Worm (Caenorhabditis elegans) whole organism, L2 larva: Measurements from ENCODE around the gene D1086.19.

Source experiments
- C34F6.9 ChIP-seq: fragments of 150-350 bp; optimal IDR thresholded peaks from 2 replicates; lab custom pipeline; 2014; ENCODE audit warnings: missing biosample characterization, missing genetic modification characterization
- F13H6.1 ChIP-seq: sonication (generic microtip); optimal IDR thresholded peaks from 2 replicates; lab custom pipeline; 2016; ENCODE audit warnings: missing genetic modification characterization, missing compliant biosample characterization
- R02D3.7 ChIP-seq: fragments of 150-350 bp; optimal IDR thresholded peaks from 2 replicates; lab custom pipeline; 2014; ENCODE audit warnings: missing biosample characterization, missing genetic modification characterization
- Y55F3AM.14 ChIP-seq: fragments of 200-800 bp; sonication (Bioruptor generic); optimal IDR thresholded peaks from 2 replicates; lab custom pipeline; 2018; ENCODE audit warnings: mild to moderate bottlenecking, missing genetic modification characterization, missing compliant biosample characterization
- ZK546.5 ChIP-seq: sonication (generic microtip); optimal IDR thresholded peaks from 2 replicates; lab custom pipeline; 2017; ENCODE audit warnings: missing biosample characterization, missing genetic modification characterization
- alr-1 ChIP-seq: fragments of 150-350 bp; optimal IDR thresholded peaks from 2 replicates; lab custom pipeline; 2014; ENCODE audit warnings: missing biosample characterization, missing genetic modification characterization
- ama-1 ChIP-seq: fragments of 150-350 bp; optimal IDR thresholded peaks from 2 replicates; lab custom pipeline; 2018; ENCODE audit warnings: inconsistent platforms
- ceh-16 ChIP-seq: fragments of 150-350 bp; optimal IDR thresholded peaks from 2 replicates; lab custom pipeline; 2014; ENCODE audit warnings: missing biosample characterization, missing genetic modification characterization
- ceh-82 ChIP-seq: fragments of 150-350 bp; optimal IDR thresholded peaks from 2 replicates; lab custom pipeline; 2014; ENCODE audit warnings: missing biosample characterization, missing genetic modification characterization
- crh-2 ChIP-seq: sonication (generic microtip); optimal IDR thresholded peaks from 2 replicates; lab custom pipeline; 2017; ENCODE audit warnings: missing biosample characterization, missing genetic modification characterization
- dmd-4 ChIP-seq: sonication (generic microtip); optimal IDR thresholded peaks from 2 replicates; lab custom pipeline; 2017; ENCODE audit warnings: missing biosample characterization, missing genetic modification characterization
- elt-3 ChIP-seq: sonication (generic microtip); optimal IDR thresholded peaks from 2 replicates; lab custom pipeline; 2017; ENCODE audit warnings: missing biosample characterization, missing genetic modification characterization
- fos-1 ChIP-seq: fragments of 150-350 bp; optimal IDR thresholded peaks from 2 replicates; lab custom pipeline; 2014; ENCODE audit warnings: missing biosample characterization, missing genetic modification characterization
- gmeb-1 ChIP-seq: fragments of 150-350 bp; optimal IDR thresholded peaks from 2 replicates; lab custom pipeline; 2014; ENCODE audit warnings: missing biosample characterization, missing genetic modification characterization
- lin-13 ChIP-seq: fragments of 150-350 bp; optimal IDR thresholded peaks from 2 replicates; lab custom pipeline; 2014; ENCODE audit warnings: missing biosample characterization, missing genetic modification reagents, missing genetic modification characterization
- lin-39 ChIP-seq: fragments of 150-350 bp; optimal IDR thresholded peaks from 2 replicates; lab custom pipeline; 2014; ENCODE audit warnings: missing biosample characterization, missing genetic modification reagents, missing genetic modification characterization
- lsy-2 ChIP-seq, 2 experiments: fragments of 150-350 bp in 1 of 2; sonication (generic microtip) in 1 of 2; optimal IDR thresholded peaks; 2 replicates each; lab custom pipeline; 2014 to 2017; ENCODE audit warnings: missing biosample characterization in 2 of 2, missing genetic modification characterization in 2 of 2
- mab-5 ChIP-seq: fragments of 150-350 bp; optimal IDR thresholded peaks from 2 replicates; lab custom pipeline; 2014; ENCODE audit warnings: missing biosample characterization, missing genetic modification characterization
- mbf-1 ChIP-seq: sonication (generic microtip); optimal IDR thresholded peaks from 2 replicates; lab custom pipeline; 2017; ENCODE audit warnings: missing biosample characterization, missing genetic modification characterization
- nhr-10 ChIP-seq: sonication (generic microtip); optimal IDR thresholded peaks from 2 replicates; lab custom pipeline; 2017; ENCODE audit warnings: missing biosample characterization, missing genetic modification characterization
- nhr-11 ChIP-seq: fragments of 150-350 bp; optimal IDR thresholded peaks from 2 replicates; lab custom pipeline; 2014; ENCODE audit warnings: missing biosample characterization, missing genetic modification characterization
- nhr-12 ChIP-seq: fragments of 150-350 bp; optimal IDR thresholded peaks from 2 replicates; lab custom pipeline; 2014; ENCODE audit warnings: missing biosample characterization, missing genetic modification characterization
- nhr-129 ChIP-seq: fragments of 150-350 bp; optimal IDR thresholded peaks from 2 replicates; lab custom pipeline; 2014; ENCODE audit warnings: missing biosample characterization, missing genetic modification characterization
- nhr-21 ChIP-seq: fragments of 150-350 bp; optimal IDR thresholded peaks from 2 replicates; lab custom pipeline; 2014; ENCODE audit warnings: missing biosample characterization, missing genetic modification characterization
- nhr-23 ChIP-seq: fragments of 150-350 bp; optimal IDR thresholded peaks from 2 replicates; lab custom pipeline; 2014; ENCODE audit warnings: missing biosample characterization, missing genetic modification reagents, missing genetic modification characterization
- nhr-25 ChIP-seq: fragments of 150-350 bp; sonication (generic microtip); optimal IDR thresholded peaks from 3 replicates; lab custom pipeline; 2014; ENCODE audit warnings: missing biosample characterization, missing genetic modification characterization
- nhr-6 ChIP-seq: fragments of 150-350 bp; optimal IDR thresholded peaks from 2 replicates; lab custom pipeline; 2014; ENCODE audit warnings: missing biosample characterization, missing genetic modification characterization
- nhr-77 ChIP-seq: fragments of 150-350 bp; optimal IDR thresholded peaks from 2 replicates; lab custom pipeline; 2014; ENCODE audit warnings: missing biosample characterization, missing genetic modification characterization
- peb-1 ChIP-seq: fragments of 150-350 bp; optimal IDR thresholded peaks from 2 replicates; lab custom pipeline; 2014; ENCODE audit warnings: missing biosample characterization, missing genetic modification characterization
- sma-3 ChIP-seq: sonication (generic microtip); optimal IDR thresholded peaks from 2 replicates; lab custom pipeline; 2016; ENCODE audit warnings: missing genetic modification reagents, missing genetic modification characterization, missing compliant biosample characterization
- snpc-4 ChIP-seq: fragments of 150-350 bp; optimal IDR thresholded peaks from 2 replicates; lab custom pipeline; 2014; ENCODE audit warnings: missing biosample characterization, missing genetic modification characterization
- unc-39 ChIP-seq: fragments of 150-350 bp; optimal IDR thresholded peaks from 2 replicates; lab custom pipeline; 2014; ENCODE audit warnings: missing biosample characterization, missing genetic modification characterization
- unc-55 ChIP-seq: fragments of 150-350 bp; sonication (generic microtip); optimal IDR thresholded peaks from 3 replicates; lab custom pipeline; 2014; ENCODE audit warnings: missing biosample characterization, missing genetic modification reagents, missing genetic modification characterization
- zag-1 ChIP-seq: fragments of 150-350 bp; optimal IDR thresholded peaks from 2 replicates; lab custom pipeline; 2014; ENCODE audit warnings: missing biosample characterization, missing genetic modification characterization
- ztf-1 ChIP-seq: fragments of 200-800 bp; sonication (Bioruptor generic); conservative IDR thresholded peaks from 2 replicates; pipeline ENCODE4 v1.3.6; 2022; ENCODE audit warnings: missing genetic modification characterization, missing compliant biosample characterization
- ztf-11 ChIP-seq: sonication (generic microtip); optimal IDR thresholded peaks from 2 replicates; lab custom pipeline; 2017; ENCODE audit warnings: missing biosample characterization, missing genetic modification characterization
- ztf-4 ChIP-seq: fragments of 150-350 bp; optimal IDR thresholded peaks from 2 replicates; lab custom pipeline; 2014; ENCODE audit warnings: missing biosample characterization, missing genetic modification characterization

The D1086.19 gene

ce11 chrV:14082453-14082852 lies 5.7 kb upstream of the D1086.19 start, which contains the start of gene D1086.10:
D1086.10 (plus strand) TSS chrV:14082753.
- TF ChIP-seq ztf-11 (tag; lab: Kevin White, UChicago) (no peak), ceh-16 (tag; lab: Kevin White, UChicago) (no peak), mbf-1 (tag; lab: Kevin White, UChicago) (no peak), F13H6.1 (tag; lab: Kevin White, UChicago) (no peak), dmd-4 (no peak), unc-55 (GFP tag; lab: Kevin White, UChicago) (no peak), nhr-6 (tag; lab: Kevin White, UChicago) (no peak), nhr-12 (tag; lab: Kevin White, UChicago) (no peak), R02D3.7 (no peak), peb-1 (tag; lab: Kevin White, UChicago) (no peak), nhr-11 (no peak), nhr-25 (no peak), lin-39 (no peak), zag-1 (tag; lab: Kevin White, UChicago) (no peak), nhr-10 (tag; lab: Kevin White, UChicago) (no peak), nhr-129 (tag; lab: Kevin White, UChicago) (no peak), nhr-21 (tag; lab: Kevin White, UChicago) (no peak), mab-5 (no peak), crh-2 (tag; lab: Kevin White, UChicago) (no peak)

ce11 chrV:14083970-14084369 lies 4.2 kb upstream of the D1086.19 start, which contains the start of gene D1086.7:
D1086.7 (plus strand) TSS chrV:14084270.
- no peak for TF ChIP-seq lin-39
- no peak for TF ChIP-seq dmd-4
- no peak for TF ChIP-seq elt-3 (tag; lab: Kevin White, UChicago)
- no peak for TF ChIP-seq lsy-2 (tag; optimal IDR thresholded peaks at IDR 0.05; lab: Kevin White, UChicago)
- no peak for TF ChIP-seq nhr-6 (tag; lab: Kevin White, UChicago)
- no peak for TF ChIP-seq R02D3.7
- TF ChIP-seq mbf-1 (tag; lab: Kevin White, UChicago): no peak
- no peak for TF ChIP-seq fos-1 (tag; lab: Kevin White, UChicago)
- no peak for TF ChIP-seq alr-1 (tag; lab: Kevin White, UChicago)
- no peak for TF ChIP-seq nhr-10 (tag; lab: Kevin White, UChicago)
- TF ChIP-seq ama-1 (lab: Kevin White, UChicago): no peak
- TF ChIP-seq F13H6.1 (tag; lab: Kevin White, UChicago): no peak
- no peak for TF ChIP-seq ceh-16 (tag; lab: Kevin White, UChicago)
- no peak for TF ChIP-seq ztf-4
- TF ChIP-seq zag-1 (tag; lab: Kevin White, UChicago): no peak
- no peak for TF ChIP-seq lin-13
- no peak for TF ChIP-seq ztf-11 (tag; lab: Kevin White, UChicago)
- no peak for TF ChIP-seq nhr-25
- TF ChIP-seq ceh-82: no peak
- TF ChIP-seq Y55F3AM.14: no peak

- no peak for TF ChIP-seq gmeb-1 (tag; lab: Kevin White, UChicago)
- no peak for TF ChIP-seq lin-39
- TF ChIP-seq ZK546.5 (tag; lab: Kevin White, UChicago): no peak
- TF ChIP-seq snpc-4 (tag; lab: Kevin White, UChicago): no peak
- TF ChIP-seq ztf-11 (tag; lab: Kevin White, UChicago): no peak
- no peak for TF ChIP-seq ztf-1 (GFP tag; lab: Robert Waterston, UW)
- no peak for TF ChIP-seq R02D3.7
- no peak for TF ChIP-seq zag-1 (tag; lab: Kevin White, UChicago)
- no peak for TF ChIP-seq nhr-77 (tag; lab: Kevin White, UChicago)
- no peak for TF ChIP-seq ama-1 (lab: Kevin White, UChicago)
- TF ChIP-seq nhr-10 (tag; lab: Kevin White, UChicago): no peak
- TF ChIP-seq ztf-4: no peak
- TF ChIP-seq nhr-6 (tag; lab: Kevin White, UChicago): no peak
- TF ChIP-seq peb-1 (tag; lab: Kevin White, UChicago): no peak
- no peak for TF ChIP-seq sma-3 (GFP tag; lab: Kevin White, UChicago)
- TF ChIP-seq Y55F3AM.14: no peak
- no peak for TF ChIP-seq lin-13
- no peak for TF ChIP-seq mab-5
- TF ChIP-seq, all 48 proteins: peak for 0
These were observed 2.6 kb upstream of the D1086.19 start, which contains the start of gene D1086.18 for ce11 chrV:14085589-14085988. D1086.18 (plus strand) TSS chrV:14085889.

- TF ChIP-seq sma-3 (GFP tag; lab: Kevin White, UChicago): no peak
- TF ChIP-seq lin-13: no peak
- no peak for TF ChIP-seq ama-1 (lab: Kevin White, UChicago)
- no peak for TF ChIP-seq unc-39 (tag; lab: Kevin White, UChicago)
- TF ChIP-seq nhr-23 (tag; lab: Kevin White, UChicago): no peak
- no peak for TF ChIP-seq F13H6.1 (tag; lab: Kevin White, UChicago)
- TF ChIP-seq unc-55 (GFP tag; lab: Kevin White, UChicago): no peak
- TF ChIP-seq C34F6.9 (tag; lab: Kevin White, UChicago): no peak
- no peak for TF ChIP-seq R02D3.7
- no peak for TF ChIP-seq zag-1 (tag; lab: Kevin White, UChicago)
- TF ChIP-seq nhr-10 (tag; lab: Kevin White, UChicago): no peak
- TF ChIP-seq dmd-4: no peak
- no peak for TF ChIP-seq elt-3 (tag; lab: Kevin White, UChicago)
These were observed 2.3 kb downstream of the D1086.19 start, which contains the start of the genes D1086.5 and him-5 for ce11 chrV:14090309-14090967. D1086.5 (minus strand) TSS chrV:14090359. him-5 (plus strand) TSS chrV:14090426.
